Worm (Caenorhabditis elegans): ENCODE results near the gene sra-39.

The sra-39 gene

ce11 chrX:13945090-13945489 is 41.9 kb upstream of the sra-39 start:
- TF ChIP-seq unc-62 (GFP tag; optimal IDR thresholded peaks at IDR 0.05) (no peak), pha-4 (tag; optimal IDR thresholded peaks at IDR 0.05) (peak; percentile 73), ces-1 (GFP tag; optimal IDR thresholded peaks at IDR 0.05) (peak; percentile 33)

DNA sequence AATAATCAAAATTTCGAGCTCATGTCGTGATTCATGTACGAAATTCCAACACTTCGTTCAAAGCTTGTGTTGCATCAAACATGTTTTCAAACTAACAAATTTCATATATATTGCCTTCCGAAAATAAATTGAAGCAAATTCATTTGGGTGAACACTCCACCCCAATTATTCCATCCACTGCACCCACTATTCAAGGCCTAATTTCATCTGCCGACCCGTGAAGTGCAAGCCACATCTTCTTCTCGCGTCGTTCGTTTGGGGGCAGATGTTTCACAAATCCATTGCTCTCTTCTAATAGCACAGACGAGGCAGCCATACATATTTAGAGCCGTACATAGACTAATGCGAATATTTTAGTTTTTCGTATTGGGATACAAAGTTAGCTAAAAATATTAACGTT is 41.0 kb upstream of the sra-39 start:
- TF ChIP-seq nhr-2 (tag; optimal IDR thresholded peaks at IDR 0.05) (no peak), mep-1 (tag; optimal IDR thresholded peaks at IDR 0.05) (peak; percentile 9), cnd-1 (tag; optimal IDR thresholded peaks at IDR 0.05) (peak; percentile 18), ces-1 (GFP tag; optimal IDR thresholded peaks at IDR 0.05) (peak; percentile 98), drap-1 (GFP tag; optimal IDR thresholded peaks at IDR 0.05) (no peak), tbx-8 (GFP tag; optimal IDR thresholded peaks at IDR 0.05) (no peak), zip-8 (tag; optimal IDR thresholded peaks at IDR 0.05) (no peak)

DNA sequence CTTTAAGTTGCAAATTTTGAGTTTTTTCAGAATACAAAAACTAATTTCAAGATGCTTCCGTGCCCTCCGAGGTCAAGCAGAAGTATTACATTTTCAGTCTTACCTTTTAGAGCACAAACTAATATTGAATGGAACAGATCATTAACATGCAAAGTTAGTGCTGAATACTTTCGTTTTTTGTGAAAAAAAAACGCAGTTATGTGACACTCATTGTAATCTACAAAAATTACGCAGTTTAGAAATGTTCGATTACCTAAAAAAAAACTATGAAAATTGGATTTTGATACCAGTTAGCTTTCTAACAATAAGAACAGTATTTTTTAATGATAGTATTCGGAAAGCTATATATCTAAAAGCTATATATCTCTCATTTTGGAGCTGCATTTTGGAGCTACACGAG is 38.6 kb upstream of the sra-39 start:
- TF ChIP-seq bed-3 (GFP tag; optimal IDR thresholded peaks at IDR 0.05) (no peak), ceh-39 (tag; optimal IDR thresholded peaks at IDR 0.05) (no peak), elt-1 (tag; optimal IDR thresholded peaks at IDR 0.05; ENCODE audit: borderline replicate concordance, insufficient read depth) (no peak), hlh-1 (tag; optimal IDR thresholded peaks at IDR 0.05) (no peak), nhr-237 (tag; optimal IDR thresholded peaks at IDR 0.05) (no peak), mep-1 (tag; optimal IDR thresholded peaks at IDR 0.05) (no peak), nhr-76 (tag; optimal IDR thresholded peaks at IDR 0.05) (no peak), flh-1 (GFP tag; optimal IDR thresholded peaks at IDR 0.05) (no peak), lin-13 (tag; optimal IDR thresholded peaks at IDR 0.05) (no peak), pha-4 (tag; optimal IDR thresholded peaks at IDR 0.05) (no peak), nhr-28 (tag; optimal IDR thresholded peaks at IDR 0.05) (no peak)

- TF ChIP-seq ham-2 (GFP tag; optimal IDR thresholded peaks at IDR 0.05), result peak; percentile 55
- peak; percentile 90 for TF ChIP-seq unc-62 (GFP tag; optimal IDR thresholded peaks at IDR 0.05)
- no peak for TF ChIP-seq unc-120 (tag; optimal IDR thresholded peaks at IDR 0.05; ENCODE audit: poor library complexity, severe bottlenecking)
- peak; percentile 34 for TF ChIP-seq elt-1 (tag; optimal IDR thresholded peaks at IDR 0.05; ENCODE audit: borderline replicate concordance, insufficient read depth)
These were observed 38.1 kb upstream of the sra-39 start for ce11 chrX:13941296-13941695.

- TF ChIP-seq M03D4.4 (tag; optimal IDR thresholded peaks at IDR 0.05) (no peak), hlh-1 (tag; optimal IDR thresholded peaks at IDR 0.05) (no peak), elt-3 (tag; optimal IDR thresholded peaks at IDR 0.05) (no peak), ceh-39 (tag; optimal IDR thresholded peaks at IDR 0.05) (no peak), sptf-1 (tag; optimal IDR thresholded peaks at IDR 0.05) (no peak), bed-3 (GFP tag; optimal IDR thresholded peaks at IDR 0.05) (no peak), cnd-1 (tag; optimal IDR thresholded peaks at IDR 0.05) (no peak), mls-2 (tag; optimal IDR thresholded peaks at IDR 0.05) (no peak), lin-32 (GFP tag; optimal IDR thresholded peaks at IDR 0.05) (no peak), ceh-83 (GFP tag; optimal IDR thresholded peaks at IDR 0.05) (no peak), flh-1 (GFP tag; optimal IDR thresholded peaks at IDR 0.05) (no peak), ceh-43 (GFP tag; optimal IDR thresholded peaks at IDR 0.05) (no peak), lin-13 (tag; optimal IDR thresholded peaks at IDR 0.05) (no peak), sem-2 (GFP tag; optimal IDR thresholded peaks at IDR 0.05) (no peak)
These were observed 37.1 kb upstream of the sra-39 start for ce11 chrX:13940287-13940686.

- TF ChIP-seq drap-1 (GFP tag; optimal IDR thresholded peaks at IDR 0.05) (no peak), elt-3 (tag; optimal IDR thresholded peaks at IDR 0.05) (peak; percentile 30)
These were observed 36.2 kb upstream of the sra-39 start for ce11 chrX:13939388-13939787.

DNA sequence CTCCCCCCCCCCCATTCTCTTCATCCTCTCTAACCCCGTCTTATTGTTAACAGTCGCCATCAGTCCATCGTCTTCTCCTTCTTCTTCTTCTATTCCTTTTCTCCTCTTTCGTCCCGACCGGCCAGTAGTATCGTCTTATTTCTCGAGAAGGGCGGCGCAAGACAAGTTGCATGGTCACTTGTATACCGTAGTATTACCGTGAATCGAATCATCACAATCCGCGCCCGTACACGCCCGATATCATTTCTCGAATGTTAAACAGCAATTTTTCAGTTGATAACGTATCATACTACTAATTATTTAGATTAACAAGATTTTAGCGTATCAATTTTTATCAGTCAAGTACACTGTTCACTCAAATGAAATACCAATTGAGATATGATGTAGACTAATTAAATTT is 34.7 kb upstream of the sra-39 start:
- TF ChIP-seq sptf-1 (tag; optimal IDR thresholded peaks at IDR 0.05) (no peak), bed-3 (GFP tag; optimal IDR thresholded peaks at IDR 0.05) (no peak), hlh-1 (tag; optimal IDR thresholded peaks at IDR 0.05) (no peak), unc-39 (tag; optimal IDR thresholded peaks at IDR 0.05) (no peak), flh-1 (GFP tag; optimal IDR thresholded peaks at IDR 0.05) (no peak), ceh-39 (tag; optimal IDR thresholded peaks at IDR 0.05) (no peak), mls-2 (tag; optimal IDR thresholded peaks at IDR 0.05) (no peak), unc-120 (tag; optimal IDR thresholded peaks at IDR 0.05; ENCODE audit: poor library complexity, severe bottlenecking) (no peak), nhr-2 (tag; optimal IDR thresholded peaks at IDR 0.05) (no peak), mab-5 (tag; optimal IDR thresholded peaks at IDR 0.05) (no peak), lsy-2 (tag; optimal IDR thresholded peaks at IDR 0.05) (no peak)

Measured in whole organism, mixed stage, embryonic.